Fruit fly (Drosophila melanogaster): ENCODE results near the gene Gmd.

Gmd gene

dm6 chr2L:4981278-4981966 is 4.6 kb upstream of the Gmd start, which contains the start of the genes CG8892 and CG34126 (continued):
- TF ChIP-seq CG15479 (GFP tag; optimal IDR thresholded peaks at IDR 0.05) (peak; percentile 75), Hand (GFP tag; optimal IDR thresholded peaks at IDR 0.05) (peak; percentile 82), CG15073 (GFP tag; optimal IDR thresholded peaks at IDR 0.05) (peak; percentile 84), HLH4C (GFP tag; IDR thresholded peaks at IDR 0.05; ENCODE audit: partially characterized antibody) (0 out of 3 replicates have a peak, but pooled peaks have one; percentile 28), CG11398 (GFP tag; optimal IDR thresholded peaks at IDR 0.05) (peak; percentile 82), eve (GFP tag; optimal IDR thresholded peaks at IDR 0.05) (peak in 1 of 2 experiments; percentile 84), Sox102F (GFP tag; optimal IDR thresholded peaks at IDR 0.05) (peak; percentile 94), CG30020 (tag; optimal IDR thresholded peaks at IDR 0.05) (peak; percentile 89), Dbx (GFP tag; IDR thresholded peaks at IDR 0.05) (peak; percentile 98), ken (GFP tag; IDR thresholded peaks at IDR 0.05) (peak; percentile 98), tll (GFP tag; optimal IDR thresholded peaks at IDR 0.05) (peak; percentile 67 to 95), CG15601 (tag; optimal IDR thresholded peaks at IDR 0.05) (peak; percentile 94), CG31224 (GFP tag; IDR thresholded peaks at IDR 0.05) (peak; percentile 92), oc (tag; optimal IDR thresholded peaks at IDR 0.05) (peak; percentile 89), CG32767 (GFP tag; IDR thresholded peaks at IDR 0.05) (peak; percentile 93), Drgx (GFP tag; IDR thresholded peaks at IDR 0.05) (peak; percentile 91), usp (GFP tag; optimal IDR thresholded peaks at IDR 0.05) (no peak), CG7556 (GFP tag; optimal IDR thresholded peaks at IDR 0.05) (peak; percentile 97), lov (optimal IDR thresholded peaks at IDR 0.05) (no peak), lov (GFP tag; IDR thresholded peaks at IDR 0.05) (peak; percentile 72; the same call in 2 of the 3 replicates), unc-4 (GFP tag; IDR thresholded peaks at IDR 0.05; ENCODE audit: partially characterized antibody) (0 out of 2 replicates have a peak, but pooled peaks have one; percentile 27), CG9817 (tag; optimal IDR thresholded peaks at IDR 0.05) (peak; percentile 98), wdn (GFP tag; IDR thresholded peaks at IDR 0.05) (peak; percentile 90), NK7.1 (GFP tag; optimal IDR thresholded peaks at IDR 0.05) (peak; percentile 82), CG30431 (GFP tag; optimal IDR thresholded peaks at IDR 0.05) (peak; percentile 98), CG17186 (GFP tag; optimal IDR thresholded peaks at IDR 0.05) (peak; percentile 95), CG34224 (GFP tag; IDR thresholded peaks at IDR 0.05; ENCODE audit: partially characterized antibody) (no peak), NFAT (GFP tag; IDR thresholded peaks at IDR 0.05) (peak; percentile 98), CG6689 (GFP tag; IDR thresholded peaks at IDR 0.05) (peak; percentile 100), CG18619 (GFP tag; optimal IDR thresholded peaks at IDR 0.05) (peak; percentile 98), otp (GFP tag; IDR thresholded peaks at IDR 0.05) (peak; percentile 85), CG2120 (GFP tag; optimal IDR thresholded peaks at IDR 0.05) (peak; percentile 99), CG14710 (tag; optimal IDR thresholded peaks at IDR 0.05) (peak; percentile 98), CG12942 (GFP tag; optimal IDR thresholded peaks at IDR 0.05) (peak; percentile 99), zen2 (GFP tag; IDR thresholded peaks at IDR 0.05; ENCODE audit: partially characterized antibody) (no peak), wek (GFP tag; optimal IDR thresholded peaks at IDR 0.05) (peak; percentile 65), Elba2 (GFP tag; optimal IDR thresholded peaks at IDR 0.05) (peak; percentile 92), Med (GFP tag) (peak; percentile 99), CG3847 (GFP tag; IDR thresholded peaks at IDR 0.05) (peak; percentile 99), CHES-1-like (GFP tag; optimal IDR thresholded peaks at IDR 0.05) (peak; percentile 96), HLH3B (GFP tag; IDR thresholded peaks at IDR 0.05) (peak; percentile 94), CG7839 (tag; optimal IDR thresholded peaks at IDR 0.05) (peak; percentile 97), jumu (GFP tag; optimal IDR thresholded peaks at IDR 0.05) (peak; percentile 98), CG1024 (GFP tag; IDR thresholded peaks at IDR 0.05) (peak; percentile 88), CG17829 (tag; optimal IDR thresholded peaks at IDR 0.05) (peak; percentile 98), bigmax (GFP tag; optimal IDR thresholded peaks at IDR 0.05) (no peak), CG17802 (tag; optimal IDR thresholded peaks at IDR 0.05) (peak; percentile 90), CG14014 (GFP tag; IDR thresholded peaks at IDR 0.05) (peak; percentile 95), CG6272 (GFP tag; IDR thresholded peaks at IDR 0.05) (peak; percentile 97)

Measured in whole organism, embryonic.